Fruit fly (Drosophila melanogaster) Kc167 (cell line): ENCODE measurements around the gene CG3546.

Experiments used
- Sin3A ChIP-seq: fragments of >200 bp; optimal IDR thresholded peaks from 2 replicates; lab custom pipeline; 2018; ENCODE audit warnings: missing external identifiers
- psq ChIP-seq: fragments of >200 bp; optimal IDR thresholded peaks from 2 replicates; lab custom pipeline; 2017; ENCODE audit warnings: missing external identifiers

DNA sequence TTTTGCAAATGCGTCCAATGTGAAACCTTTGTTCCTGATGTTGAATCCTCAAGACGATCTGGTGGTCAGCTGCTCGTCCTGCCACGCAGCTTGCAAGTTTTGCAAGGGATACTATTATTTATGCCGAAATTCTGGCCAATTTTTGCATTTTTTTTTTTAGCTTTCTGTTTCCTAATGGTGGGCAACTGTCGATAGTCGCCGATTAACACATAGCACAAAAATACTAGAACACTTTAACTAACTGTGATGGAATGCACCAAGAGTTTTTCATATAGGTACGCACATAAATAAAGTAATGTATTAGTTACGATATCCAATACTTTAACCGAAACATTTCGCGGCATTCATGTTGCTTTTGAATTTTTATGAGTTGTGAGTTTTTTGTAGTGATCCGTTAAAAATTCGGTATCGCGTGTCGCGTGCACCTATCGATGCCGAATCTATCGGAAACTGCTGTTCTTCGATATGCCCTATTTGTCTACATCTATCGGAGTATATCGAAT is 17.4 kb upstream of the CG3546 start, which contains the start of the genes rb and CHOp24:
- TF ChIP-seq Sin3A (lab: Kevin White, UChicago) (no peak), psq (lab: Kevin White, UChicago) (no peak)
